Fruit fly (Drosophila melanogaster) whole organism, embryonic: ENCODE measurements around the gene Lip3.
A peak's percentile ranks its signal among the peaks of the same experiment; 100 is the strongest.

Experiments
- Abd-B ChIP-seq: fragments of 200-800 bp; sonication (Bioruptor generic); optimal IDR thresholded peaks from 2 replicates; lab custom pipeline; 2018; ENCODE audit warnings: missing biosample characterization, mild to moderate bottlenecking, missing genetic modification characterization, moderate library complexity
- Bdp1 ChIP-seq: fragments of 200-800 bp; sonication (Bioruptor generic); optimal IDR thresholded peaks from 3 replicates; lab custom pipeline; 2016; ENCODE audit warnings: missing biosample characterization, missing genetic modification characterization
- Bgb ChIP-seq: fragments of 200-800 bp; sonication (Bioruptor generic); IDR thresholded peaks from 2 replicates; pipeline ENCODE4 v1.3.6; 2022; ENCODE audit warnings: missing biosample characterization, missing genetic modification characterization; ENCODE audit not compliant: partially characterized antibody
- CG11085 ChIP-seq: fragments of 200-800 bp; sonication (Bioruptor generic); IDR thresholded peaks from 2 replicates; pipeline ENCODE4 v1.3.6; 2022; ENCODE audit warnings: missing biosample characterization, missing genetic modification characterization
- CG11560 ChIP-seq: fragments of 200-800 bp; sonication (Bioruptor generic); IDR thresholded peaks from 3 replicates; pipeline ENCODE4 v1.3.6; 2022; ENCODE audit warnings: missing biosample characterization, missing genetic modification characterization
- CG12659 ChIP-seq: fragments of 200-800 bp; sonication (Bioruptor generic); optimal IDR thresholded peaks from 3 replicates; lab custom pipeline; 2017; ENCODE audit warnings: mild to moderate bottlenecking, missing biosample characterization, missing genetic modification reagents, missing genetic modification characterization
- CG17359 ChIP-seq: fragments of 200-800 bp; sonication (Bioruptor generic); optimal IDR thresholded peaks from 3 replicates; lab custom pipeline; 2018; ENCODE audit warnings: missing biosample characterization, mild to moderate bottlenecking, missing genetic modification characterization, moderate library complexity
- CG2875 ChIP-seq: fragments of 200-800 bp; sonication (Bioruptor generic); optimal IDR thresholded peaks from 2 replicates; lab custom pipeline; 2017; ENCODE audit warnings: missing biosample characterization, mild to moderate bottlenecking, missing genetic modification characterization, missing genetic modification reagents
- CG34224 ChIP-seq: fragments of 200-800 bp; sonication (Bioruptor generic); IDR thresholded peaks from 3 replicates; pipeline ENCODE4 v1.3.6; 2022; ENCODE audit warnings: missing biosample characterization, missing genetic modification characterization; ENCODE audit not compliant: partially characterized antibody
- CG3838 ChIP-seq: fragments of 200-800 bp; sonication (Bioruptor generic); optimal IDR thresholded peaks from 3 replicates; lab custom pipeline; 2016; ENCODE audit warnings: missing biosample characterization, missing genetic modification characterization
- CG8281 ChIP-seq: fragments of 200-800 bp; sonication (Bioruptor generic); optimal IDR thresholded peaks from 2 replicates; lab custom pipeline; 2018; ENCODE audit warnings: missing biosample characterization, mild to moderate bottlenecking, missing genetic modification characterization, moderate library complexity
- CG8478 ChIP-seq: fragments of >200 bp; optimal IDR thresholded peaks from 2 replicates; lab custom pipeline; 2018
- CG8765 ChIP-seq: fragments of 200-800 bp; sonication (Bioruptor generic); IDR thresholded peaks from 2 replicates; pipeline ENCODE4 v1.3.6; 2022; ENCODE audit warnings: missing biosample characterization, missing genetic modification characterization
- CG8924 ChIP-seq: fragments of 200-800 bp; optimal IDR thresholded peaks from 3 replicates; lab custom pipeline; 2019; ENCODE audit warnings: missing biosample characterization, mild to moderate bottlenecking, missing genetic modification characterization, moderate library complexity
- CG9437 ChIP-seq: fragments of 200-800 bp; sonication (Bioruptor generic); optimal IDR thresholded peaks from 2 replicates; lab custom pipeline; 2018; ENCODE audit warnings: missing biosample characterization, mild to moderate bottlenecking, missing genetic modification characterization
- CG9932 ChIP-seq: fragments of 200-800 bp; sonication (Bioruptor generic); IDR thresholded peaks from 2 replicates; pipeline ENCODE4 v1.3.6; 2022; ENCODE audit warnings: missing biosample characterization, missing genetic modification characterization
- Dip2 ChIP-seq: fragments of 200-800 bp; sonication (Bioruptor generic); IDR thresholded peaks from 2 replicates; pipeline ENCODE4 v1.3.6; 2022; ENCODE audit warnings: missing biosample characterization, missing genetic modification characterization
- Ets65A ChIP-seq: fragments of 200-800 bp; sonication (Bioruptor generic); peaks from one replicate; lab custom pipeline; 2016; ENCODE audit warnings: missing biosample characterization, missing genetic modification characterization
- Gug ChIP-seq: fragments of 200-800 bp; sonication (Bioruptor generic); IDR thresholded peaks from 4 replicates; pipeline ENCODE4 v1.3.6; 2022; ENCODE audit warnings: missing biosample characterization, missing genetic modification characterization
- HHEX ChIP-seq: fragments of 200-800 bp; sonication (Bioruptor generic); optimal IDR thresholded peaks from 3 replicates; lab custom pipeline; 2017; ENCODE audit warnings: missing biosample characterization, mild to moderate bottlenecking, missing genetic modification characterization, missing genetic modification reagents
- Mes4 ChIP-seq: fragments of 200-800 bp; sonication (Bioruptor generic); optimal IDR thresholded peaks from 2 replicates; lab custom pipeline; 2016; ENCODE audit warnings: missing biosample characterization, missing genetic modification characterization
- Oli ChIP-seq: fragments of 200-800 bp; sonication (Bioruptor generic); optimal IDR thresholded peaks from 2 replicates; lab custom pipeline; 2018; ENCODE audit warnings: missing biosample characterization, mild to moderate bottlenecking, missing genetic modification characterization, moderate library complexity
- Six4 ChIP-seq: fragments of 200-800 bp; sonication (Bioruptor generic); optimal IDR thresholded peaks from 2 replicates; lab custom pipeline; 2016; ENCODE audit warnings: missing biosample characterization, missing genetic modification characterization
- Spps ChIP-seq: fragments of 200-800 bp; sonication (Bioruptor generic); optimal IDR thresholded peaks from 2 replicates; lab custom pipeline; 2018; ENCODE audit warnings: missing biosample characterization, mild to moderate bottlenecking, missing genetic modification characterization
- Sry-δ ChIP-seq: fragments of 200-800 bp; sonication (Bioruptor generic); optimal IDR thresholded peaks from 2 replicates; lab custom pipeline; 2016; ENCODE audit warnings: missing biosample characterization, missing genetic modification characterization
- Stat92E ChIP-seq, 3 experiments: fragments of >200 bp in 2 of 3; fragments of 200-800 bp in 1 of 3; sonication (Bioruptor generic) in 1 of 3; optimal IDR thresholded peaks; 2 replicates each; lab custom pipeline; 2017 to 2019; ENCODE audit warnings: missing biosample characterization in 3 of 3, missing genetic modification characterization in 3 of 3, mild to moderate bottlenecking in 1 of 3, moderate library complexity in 1 of 3
- Tbp ChIP-seq: fragments of >200 bp; optimal IDR thresholded peaks from 2 replicates; lab custom pipeline; 2018; ENCODE audit warnings: missing biosample characterization, missing genetic modification characterization
- Xrp1 ChIP-seq: fragments of 200-800 bp; sonication (Bioruptor generic); IDR thresholded peaks from 2 replicates; pipeline ENCODE4 v1.3.6; 2022; ENCODE audit warnings: missing biosample characterization, missing genetic modification characterization
- ato ChIP-seq: fragments of 200-800 bp; sonication (Bioruptor generic); IDR thresholded peaks from 2 replicates; pipeline ENCODE4 v1.3.6; 2022; ENCODE audit warnings: missing biosample characterization, missing genetic modification characterization; ENCODE audit not compliant: partially characterized antibody
- bsh ChIP-seq, 2 experiments: fragments of 200-800 bp; sonication (Bioruptor generic); optimal IDR thresholded peaks; 2 replicates each; lab custom pipeline; 2017 to 2018; ENCODE audit warnings: mild to moderate bottlenecking in 2 of 2, missing biosample characterization in 2 of 2, missing genetic modification characterization in 2 of 2, moderate library complexity in 1 of 2
- crol ChIP-seq: fragments of 200-800 bp; sonication (Bioruptor generic); IDR thresholded peaks from 2 replicates; pipeline ENCODE4 v1.3.6; 2022; ENCODE audit warnings: missing biosample characterization, missing genetic modification characterization
- esg ChIP-seq: fragments of 200-800 bp; sonication (Bioruptor generic); conservative IDR thresholded peaks from 2 replicates; pipeline ENCODE4 v1.3.6; 2022; ENCODE audit warnings: missing biosample characterization, missing genetic modification characterization
- fd3F ChIP-seq: fragments of 200-800 bp; sonication (Bioruptor generic); optimal IDR thresholded peaks from 2 replicates; lab custom pipeline; 2018; ENCODE audit warnings: missing biosample characterization, mild to moderate bottlenecking, missing genetic modification characterization, moderate library complexity
- fru ChIP-seq: fragments of >200 bp; optimal IDR thresholded peaks from 2 replicates; lab custom pipeline; 2017
- hbn ChIP-seq: fragments of 200-800 bp; sonication (Bioruptor generic); IDR thresholded peaks from 2 replicates; pipeline ENCODE4 v1.3.6; 2022; ENCODE audit warnings: missing biosample characterization, missing genetic modification characterization; ENCODE audit not compliant: partially characterized antibody
- hth ChIP-seq: fragments of >200 bp; optimal IDR thresholded peaks from 2 replicates; lab custom pipeline; 2017; ENCODE audit warnings: inconsistent platforms
- lilli ChIP-seq: fragments of 200-800 bp; sonication (Bioruptor generic); optimal IDR thresholded peaks from 3 replicates; lab custom pipeline; 2016; ENCODE audit warnings: missing biosample characterization, missing genetic modification characterization
- nom ChIP-seq: fragments of 200-800 bp; sonication (Bioruptor generic); optimal IDR thresholded peaks from 2 replicates; lab custom pipeline; 2017; ENCODE audit warnings: missing biosample characterization, missing genetic modification characterization, mild to moderate bottlenecking, moderate library complexity, missing genetic modification reagents
- phol ChIP-seq: fragments of 200-800 bp; sonication (Bioruptor generic); optimal IDR thresholded peaks from 3 replicates; lab custom pipeline; 2018; ENCODE audit warnings: missing biosample characterization, mild to moderate bottlenecking, missing genetic modification characterization, moderate library complexity
- pnt ChIP-seq: fragments of 200-800 bp; sonication (Bioruptor generic); optimal IDR thresholded peaks from 3 replicates; lab custom pipeline; 2016; ENCODE audit warnings: missing biosample characterization, missing genetic modification characterization
- psq ChIP-seq: fragments of 200-800 bp; sonication (Bioruptor generic); optimal IDR thresholded peaks from 2 replicates; lab custom pipeline; 2017; ENCODE audit warnings: missing biosample characterization, missing genetic modification characterization
- repo ChIP-seq: fragments of 200-800 bp; sonication (Bioruptor generic); optimal IDR thresholded peaks from 2 replicates; lab custom pipeline; 2016; ENCODE audit warnings: missing biosample characterization, missing genetic modification characterization
- shn ChIP-seq: fragments of 200-800 bp; sonication (Bioruptor generic); optimal IDR thresholded peaks from 3 replicates; lab custom pipeline; 2016; ENCODE audit warnings: missing biosample characterization, missing genetic modification characterization
- tio ChIP-seq: fragments of 200-800 bp; sonication (Bioruptor generic); optimal IDR thresholded peaks from 2 replicates; lab custom pipeline; 2017; ENCODE audit warnings: missing biosample characterization, missing genetic modification characterization, inconsistent platforms
- tll ChIP-seq, 2 experiments: fragments of 200-800 bp in 1 of 2; fragments of >200 bp in 1 of 2; sonication (Bioruptor generic) in 1 of 2; optimal IDR thresholded peaks; 2 replicates each; lab custom pipeline; 2017 to 2019; ENCODE audit warnings: missing biosample characterization in 2 of 2, missing genetic modification characterization in 2 of 2, mild to moderate bottlenecking in 1 of 2, moderate library complexity in 1 of 2
- wdn ChIP-seq: fragments of 200-800 bp; sonication (Bioruptor generic); IDR thresholded peaks from 2 replicates; pipeline ENCODE4 v1.3.6; 2022; ENCODE audit warnings: missing biosample characterization, missing genetic modification characterization
- z ChIP-seq: fragments of 200-800 bp; sonication (Bioruptor generic); IDR thresholded peaks from 3 replicates; pipeline ENCODE4 v1.3.6; 2022; ENCODE audit warnings: missing biosample characterization, missing genetic modification characterization
- zf30C ChIP-seq: fragments of 200-800 bp; sonication (Bioruptor generic); optimal IDR thresholded peaks from 3 replicates; lab custom pipeline; 2018; ENCODE audit warnings: missing biosample characterization, mild to moderate bottlenecking, missing genetic modification characterization

The Lip3 gene

DNA sequence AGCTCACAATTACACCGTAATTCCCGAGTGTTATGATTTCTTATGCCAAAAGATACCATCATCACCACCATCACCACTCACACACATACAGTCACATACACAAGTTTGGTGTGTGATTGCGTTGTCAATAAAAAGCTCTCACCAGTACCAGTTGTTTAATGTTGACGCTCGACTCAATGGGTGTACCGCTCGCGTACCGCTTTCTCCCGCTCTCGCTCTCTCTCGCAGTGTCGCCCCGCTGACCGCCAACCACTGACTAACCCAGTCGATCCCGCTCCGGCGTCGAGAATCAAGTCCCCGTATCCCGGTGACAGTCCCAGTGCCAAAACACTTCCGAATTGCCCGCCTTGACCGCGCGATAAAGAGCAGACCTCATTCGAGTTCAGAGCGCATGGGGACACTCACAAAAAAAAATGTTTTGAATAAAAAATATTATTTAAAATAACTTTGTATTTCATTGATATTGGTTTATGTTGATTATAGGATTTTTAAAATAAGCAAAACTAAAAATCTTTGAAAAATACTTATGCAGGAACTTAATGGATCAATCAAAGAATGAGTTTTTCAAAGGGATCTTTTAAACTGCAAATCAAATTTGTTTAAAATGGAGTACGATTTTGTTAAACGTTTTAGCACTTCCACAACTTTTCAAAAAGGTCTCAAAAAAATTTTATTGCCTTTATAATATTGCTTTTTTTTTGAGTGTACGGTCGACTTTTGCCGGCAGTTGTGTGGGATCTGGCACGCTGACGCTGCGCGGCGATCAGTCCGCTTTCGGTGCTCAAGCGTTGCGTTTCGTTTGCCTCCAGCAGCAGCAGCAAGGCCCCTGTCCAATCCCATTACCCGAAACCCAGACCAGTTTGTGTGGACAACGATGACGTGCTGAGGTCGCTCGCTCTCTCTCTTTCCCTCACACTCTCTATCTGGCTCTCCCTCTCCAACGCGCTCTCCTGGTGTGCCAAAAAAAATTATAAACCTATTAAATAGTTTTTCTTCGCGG, 7.2 kb downstream of the Lip3 start, which contains the start of gene Dic1 (continued):
- TF ChIP-seq psq (GFP tag; lab: Kevin White, UChicago): peak; percentile 87
- TF ChIP-seq Sry-δ (GFP tag; lab: Kevin White, UChicago): peak; percentile 46
- TF ChIP-seq CG8924 (tag; lab: Kevin White, UChicago): peak; percentile 98
- peak; percentile 71 for TF ChIP-seq CG3838
- TF ChIP-seq Xrp1 (GFP tag; lab: Robert Waterston, UW): peak; percentile 93
- peak; percentile 94 for TF ChIP-seq CG9932 (GFP tag; lab: Robert Waterston, UW)
- TF ChIP-seq fd3F: peak; percentile 94
- peak; percentile 61; the same call in 1 of the 2 replicates for TF ChIP-seq CG8765 (GFP tag; lab: Robert Waterston, UW)
- TF ChIP-seq CG17359 (tag; lab: Kevin White, UChicago): peak; percentile 98
- TF ChIP-seq Mes4 (GFP tag; lab: Kevin White, UChicago): peak; percentile 85
- TF ChIP-seq pnt (GFP tag; lab: Kevin White, UChicago): peak; percentile 88
- no peak for TF ChIP-seq fru (lab: Kevin White, UChicago)
- TF ChIP-seq CG11560: peak; percentile 85
- peak; percentile 98 for TF ChIP-seq Oli (tag; lab: Kevin White, UChicago)
- TF ChIP-seq crol (GFP tag; lab: Robert Waterston, UW): peak; percentile 54
- TF ChIP-seq Six4: peak; percentile 93
- peak; percentile 87 for TF ChIP-seq CG8281 (tag; lab: Kevin White, UChicago)
- TF ChIP-seq Bgb (GFP tag; lab: Robert Waterston, UW): peak; percentile 68; the same call in 1 of the 2 replicates
- peak; percentile 80 for TF ChIP-seq CG11085 (GFP tag; lab: Robert Waterston, UW)
- TF ChIP-seq Abd-B: peak; percentile 96
- peak; percentile 98 for TF ChIP-seq phol
- TF ChIP-seq Tbp (GFP tag; lab: Kevin White, UChicago): no peak
- TF ChIP-seq z (GFP tag; lab: Robert Waterston, UW): no peak; the same call in 2 of the 3 replicates
- TF ChIP-seq CG2875 (GFP tag; lab: Kevin White, UChicago): peak; percentile 94
- peak; percentile 85 for TF ChIP-seq Bdp1 (GFP tag; lab: Kevin White, UChicago)
- peak; percentile 63; the same call in 1 of the 2 replicates for TF ChIP-seq Dip2 (GFP tag; lab: Robert Waterston, UW)
- TF ChIP-seq shn: peak; percentile 86
- TF ChIP-seq esg (GFP tag; lab: Robert Waterston, UW): peak; percentile 91
- peak; percentile 74; the same call in 3 of the 4 replicates for TF ChIP-seq Gug (GFP tag; lab: Robert Waterston, UW)
- peak; percentile 98 for TF ChIP-seq Ets65A (GFP tag; lab: Kevin White, UChicago)
- peak; percentile 97 for TF ChIP-seq HHEX
- TF ChIP-seq CG8478 (lab: Kevin White, UChicago): no peak
- TF ChIP-seq repo (GFP tag; lab: Kevin White, UChicago): peak; percentile 82
- TF ChIP-seq tio (GFP tag; lab: Kevin White, UChicago): peak; percentile 98
- peak; percentile 97 for TF ChIP-seq Spps
- peak; percentile 90 for TF ChIP-seq zf30C (GFP tag; lab: Kevin White, UChicago)
- no peak for TF ChIP-seq Stat92E (GFP tag; optimal IDR thresholded peaks at IDR 0.05; lab: Kevin White, UChicago)
- peak in 1 of 2 experiments; percentile 64 for TF ChIP-seq tll (GFP tag; optimal IDR thresholded peaks at IDR 0.05; lab: Kevin White, UChicago)
- peak; percentile 87 for TF ChIP-seq nom (GFP tag; lab: Kevin White, UChicago)
- no peak for TF ChIP-seq hth (lab: Kevin White, UChicago)
- TF ChIP-seq lilli (GFP tag; lab: Kevin White, UChicago): peak; percentile 97
- TF ChIP-seq CG34224 (GFP tag; lab: Robert Waterston, UW): 0 out of 3 replicates have a peak, but pooled peaks have one; percentile 10
- TF ChIP-seq wdn: peak; percentile 82
- no peak for TF ChIP-seq hbn (GFP tag; lab: Robert Waterston, UW)
- peak; percentile 99 for TF ChIP-seq CG12659
- peak; percentile 34; the same call in 1 of the 2 replicates for TF ChIP-seq ato
- peak; percentile 95 for TF ChIP-seq CG9437 (GFP tag; lab: Kevin White, UChicago)
- peak; percentile 85 to 96 for TF ChIP-seq bsh (GFP tag; optimal IDR thresholded peaks at IDR 0.05; lab: Kevin White, UChicago)
